Fruit fly (Drosophila melanogaster): Measurements from ENCODE around the gene shd.

- TF ChIP-seq CG34367 (tag; optimal IDR thresholded peaks at IDR 0.05) (no peak), Pif1A (GFP tag; optimal IDR thresholded peaks at IDR 0.05) (no peak), fd96Ca (GFP tag; IDR thresholded peaks at IDR 0.05) (no peak), EcR (GFP tag; optimal IDR thresholded peaks at IDR 0.05) (peak; percentile 59), CG4496 (GFP tag; IDR thresholded peaks at IDR 0.05) (no peak), rn (GFP tag; IDR thresholded peaks at IDR 0.05) (no peak)
These were observed 27.8 kb downstream of the shd start for dm6 chr3L:14641969-14642485.
